Fruit fly (Drosophila melanogaster): Measurements from ENCODE around the gene mbc.

DNA sequence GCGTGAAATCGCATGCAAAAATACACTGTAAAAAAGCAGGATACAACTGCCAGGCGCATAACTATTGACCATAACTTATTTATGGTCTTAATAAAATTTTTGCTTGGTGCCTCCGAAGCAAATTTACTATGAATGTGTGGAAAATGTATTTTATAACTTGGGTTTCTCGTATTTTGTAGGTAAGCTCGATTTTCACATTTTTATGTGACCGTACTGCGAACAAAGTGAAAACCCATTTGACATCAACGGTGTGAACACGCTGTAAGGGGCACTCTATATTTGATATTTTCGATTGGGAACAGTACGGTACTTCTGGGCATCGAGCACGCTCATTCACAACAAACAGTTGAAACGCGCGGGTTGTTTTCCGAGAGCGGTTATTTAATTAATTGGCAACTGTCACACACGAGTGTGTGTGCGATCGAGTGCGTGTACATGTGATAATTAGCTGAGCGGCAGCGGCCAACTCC lies at the start of gene mbc, which contains the start of gene Nup98-96:
- TF ChIP-seq CG8632 (GFP tag; optimal IDR thresholded peaks at IDR 0.05) (peak; percentile 60), CG3032 (tag; optimal IDR thresholded peaks at IDR 0.05) (peak; percentile 80), Eip78C (GFP tag) (peak; percentile 86), Hr4 (GFP tag; optimal IDR thresholded peaks at IDR 0.05) (peak; percentile 88), net (GFP tag; optimal IDR thresholded peaks at IDR 0.05) (peak; percentile 44)

All from whole organism, prepupa.